Worm (Caenorhabditis elegans): ENCODE results near the gene snr-4.

snr-4 gene

DNA sequence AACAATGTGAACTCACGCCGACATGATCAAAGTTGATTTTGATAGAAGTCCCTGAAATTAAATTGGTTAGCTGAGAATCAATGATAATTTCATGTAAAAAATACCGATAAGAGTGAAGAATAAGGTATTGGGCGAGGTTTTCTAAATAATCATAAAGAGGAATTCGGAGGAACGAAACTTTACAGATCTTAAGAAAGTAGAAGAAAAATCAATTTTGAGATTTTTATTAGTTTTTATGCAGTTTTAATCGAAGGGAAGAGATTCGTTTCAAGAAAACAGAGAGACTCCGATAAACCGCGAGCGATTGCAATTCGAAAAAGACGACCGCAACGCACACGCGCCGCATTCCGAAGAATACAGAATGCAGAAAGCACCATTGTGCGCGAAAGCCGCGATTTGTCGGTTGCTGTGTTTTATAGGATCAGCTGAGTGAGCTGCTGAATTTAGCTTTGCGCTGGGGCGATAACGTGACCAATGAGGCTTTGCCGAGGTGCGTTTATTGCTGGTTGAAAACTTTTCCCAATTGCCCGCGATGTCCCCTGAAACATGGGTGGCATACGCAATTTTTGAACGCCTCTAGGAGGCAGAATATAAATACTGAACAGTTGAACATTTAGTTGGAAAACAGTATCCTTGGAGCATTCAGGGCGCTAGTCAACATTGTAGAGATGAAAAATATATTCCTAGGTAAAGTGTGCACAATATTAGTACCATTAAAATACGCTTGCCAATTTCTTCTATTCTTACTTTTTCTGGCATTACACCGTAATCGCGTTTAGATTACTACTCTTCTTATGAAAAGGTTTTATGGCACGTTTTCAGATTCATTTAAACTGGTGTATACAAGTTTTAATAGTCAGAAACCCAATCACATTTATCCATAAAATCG lies at the start of gene snr-4 (continued):
- TF ChIP-seq nhr-19 (GFP tag; conservative IDR thresholded peaks at IDR 0.05) (peak; percentile 98), swsn-7 (tag; optimal IDR thresholded peaks at IDR 0.05) (peak; percentile 97), ceh-63 (GFP tag; optimal IDR thresholded peaks at IDR 0.05) (peak; percentile 89), fos-1 (tag; optimal IDR thresholded peaks at IDR 0.05) (peak; percentile 92), nhr-71 (tag; optimal IDR thresholded peaks at IDR 0.05) (peak; percentile 98), vab-15 (tag; optimal IDR thresholded peaks at IDR 0.05) (peak; percentile 48), nhr-47 (tag; optimal IDR thresholded peaks at IDR 0.05) (peak; percentile 98), unc-130 (tag; optimal IDR thresholded peaks at IDR 0.05) (peak; percentile 66), tbx-2 (tag; optimal IDR thresholded peaks at IDR 0.05) (peak; percentile 96), sup-37 (GFP tag; optimal IDR thresholded peaks at IDR 0.05) (peak; percentile 89), mdl-1 (tag; optimal IDR thresholded peaks at IDR 0.05) (peak in 1 of 2 experiments; percentile 91), aly-2 (tag; optimal IDR thresholded peaks at IDR 0.05) (peak; percentile 91), mab-9 (GFP tag; IDR thresholded peaks at IDR 0.05) (peak; percentile 95), ceh-88 (GFP tag; IDR thresholded peaks at IDR 0.05) (peak; percentile 91), jun-1 (tag; optimal IDR thresholded peaks at IDR 0.05) (peak; percentile 93), sptf-1 (tag; optimal IDR thresholded peaks at IDR 0.05) (no peak), tlp-1 (tag; optimal IDR thresholded peaks at IDR 0.05) (no peak), sox-4 (tag; optimal IDR thresholded peaks at IDR 0.05) (peak; percentile 81), hlh-4 (tag; optimal IDR thresholded peaks at IDR 0.05) (no peak), fkh-10 (GFP tag; optimal IDR thresholded peaks at IDR 0.05) (peak; percentile 69), grh-1 (GFP tag; IDR thresholded peaks at IDR 0.05) (peak; percentile 98), mef-2 (tag; optimal IDR thresholded peaks at IDR 0.05) (peak; percentile 36), fkh-4 (tag; optimal IDR thresholded peaks at IDR 0.05; ENCODE audit: borderline replicate concordance) (peak; percentile 69), isw-1 (GFP tag; IDR thresholded peaks at IDR 0.05) (peak; percentile 96), fkh-8 (tag; optimal IDR thresholded peaks at IDR 0.05) (peak; percentile 95), unc-30 (tag; optimal IDR thresholded peaks at IDR 0.05) (no peak), rnt-1 (tag; optimal IDR thresholded peaks at IDR 0.05) (peak; percentile 97), lin-35 (GFP tag; optimal IDR thresholded peaks at IDR 0.05) (peak; percentile 85 to 90), unc-98 (GFP tag; IDR thresholded peaks at IDR 0.05) (peak; percentile 68; the same call in 1 of the 2 replicates), mep-1 (tag; optimal IDR thresholded peaks at IDR 0.05) (peak; percentile 84), ztf-4 (tag; optimal IDR thresholded peaks at IDR 0.05) (peak; percentile 82), aha-1 (tag; optimal IDR thresholded peaks at IDR 0.05) (no peak), elt-2 (tag; optimal IDR thresholded peaks at IDR 0.05) (peak; percentile 91), nhr-12 (tag; optimal IDR thresholded peaks at IDR 0.05) (peak; percentile 20), unc-86 (tag; optimal IDR thresholded peaks at IDR 0.05) (peak; percentile 94)

DNA sequence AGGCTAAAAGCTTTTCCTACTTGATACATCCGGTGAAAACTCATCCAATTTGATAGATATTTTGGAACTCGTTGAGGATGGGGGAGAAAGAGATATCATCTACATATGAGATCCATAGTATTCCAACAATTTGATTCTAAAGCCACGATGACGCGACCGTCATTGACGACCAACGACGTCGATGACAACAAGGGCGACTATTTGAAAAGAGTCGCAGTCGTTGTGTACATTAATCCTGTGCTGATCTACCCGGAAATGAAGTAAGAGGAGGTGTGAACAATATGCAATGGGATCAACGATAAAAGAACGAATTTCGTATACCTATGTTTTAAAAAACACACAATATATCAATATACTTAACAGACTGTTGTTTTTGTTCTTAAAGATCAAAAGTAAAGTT lies 48.6 kb upstream of the snr-4 start:
- no peak for TF ChIP-seq C16A3.4 (tag; optimal IDR thresholded peaks at IDR 0.05)
- no peak for TF ChIP-seq elt-2 (tag; optimal IDR thresholded peaks at IDR 0.05)
- no peak for TF ChIP-seq unc-98 (GFP tag; IDR thresholded peaks at IDR 0.05)
- no peak for TF ChIP-seq dpl-1 (GFP tag; optimal IDR thresholded peaks at IDR 0.05)
- no peak for TF ChIP-seq nhr-77 (tag; optimal IDR thresholded peaks at IDR 0.05)
- no peak for TF ChIP-seq hlh-17 (GFP tag; optimal IDR thresholded peaks at IDR 0.05; ENCODE audit: borderline replicate concordance)
- no peak for TF ChIP-seq C34B4.2 (tag; optimal IDR thresholded peaks at IDR 0.05)
- TF ChIP-seq sup-37 (GFP tag; optimal IDR thresholded peaks at IDR 0.05): no peak
- peak; percentile 61 for TF ChIP-seq fkh-8 (tag; optimal IDR thresholded peaks at IDR 0.05)
- TF ChIP-seq efl-1 (optimal IDR thresholded peaks at IDR 0.05): no peak
- TF ChIP-seq efl-1 (GFP tag; optimal IDR thresholded peaks at IDR 0.05 in 1 of 2): peak in 1 of 2 experiments; percentile 16
- TF ChIP-seq lin-14 (GFP tag; optimal IDR thresholded peaks at IDR 0.05): peak; percentile 16
- no peak for TF ChIP-seq fos-1 (tag; optimal IDR thresholded peaks at IDR 0.05)
- TF ChIP-seq unc-130 (tag; optimal IDR thresholded peaks at IDR 0.05): no peak
- TF ChIP-seq dsc-1 (tag; optimal IDR thresholded peaks at IDR 0.05): peak; percentile 73
